Worm (Caenorhabditis elegans) whole organism, L3 larva: ENCODE data around the gene Y43C5A.2.

Experiments used
- R02D3.7 ChIP-seq: fragments of 150-350 bp; optimal IDR thresholded peaks from 2 replicates; lab custom pipeline; 2014; ENCODE audit warnings: missing biosample characterization, missing genetic modification characterization
- ZK546.5 ChIP-seq: sonication (generic microtip); optimal IDR thresholded peaks from 2 replicates; lab custom pipeline; 2017; ENCODE audit warnings: missing biosample characterization, missing genetic modification characterization
- ama-1 ChIP-seq: fragments of 150-350 bp; optimal IDR thresholded peaks from 2 replicates; lab custom pipeline; 2018
- ceh-82 ChIP-seq: fragments of 150-350 bp; optimal IDR thresholded peaks from 2 replicates; lab custom pipeline; 2014; ENCODE audit warnings: missing biosample characterization, missing genetic modification characterization
- egl-5 ChIP-seq: fragments of 150-350 bp; optimal IDR thresholded peaks from 2 replicates; lab custom pipeline; 2017; ENCODE audit warnings: missing biosample characterization, missing genetic modification reagents, missing genetic modification characterization, inconsistent platforms
- elt-1 ChIP-seq: fragments of 150-350 bp; optimal IDR thresholded peaks from 2 replicates; lab custom pipeline; 2014; ENCODE audit warnings: missing biosample characterization, missing genetic modification characterization
- elt-2 ChIP-seq: sonication (generic microtip); optimal IDR thresholded peaks from 2 replicates; lab custom pipeline; 2016; ENCODE audit warnings: missing genetic modification reagents, mild to moderate bottlenecking, missing genetic modification characterization, missing compliant biosample characterization
- elt-3 ChIP-seq, 3 experiments: fragments of 150-350 bp in 1 of 3; sonication (generic microtip) in 2 of 3; optimal IDR thresholded peaks; 2 replicates in 2 of 3; 4 replicates in 1 of 3; lab custom pipeline; 2014 to 2017; ENCODE audit warnings: missing biosample characterization in 3 of 3, missing genetic modification characterization in 3 of 3
- eor-1 ChIP-seq, 2 experiments: fragments of 150-350 bp; optimal IDR thresholded peaks; 2 replicates each; lab custom pipeline; 2014 to 2018; ENCODE audit warnings: missing biosample characterization in 2 of 2, missing genetic modification characterization in 2 of 2
- fkh-10 ChIP-seq: sonication (generic microtip); optimal IDR thresholded peaks from 2 replicates; lab custom pipeline; 2017; ENCODE audit warnings: missing biosample characterization, missing genetic modification reagents, missing genetic modification characterization
- fos-1 ChIP-seq: fragments of 150-350 bp; optimal IDR thresholded peaks from 2 replicates; lab custom pipeline; 2014; ENCODE audit warnings: missing biosample characterization, missing genetic modification characterization
- hmg-11 ChIP-seq: sonication (generic microtip); optimal IDR thresholded peaks from 2 replicates; lab custom pipeline; 2016; ENCODE audit warnings: missing genetic modification characterization, missing compliant biosample characterization
- jun-1 ChIP-seq: fragments of 150-350 bp; optimal IDR thresholded peaks from 2 replicates; lab custom pipeline; 2014; ENCODE audit warnings: missing biosample characterization, missing genetic modification reagents, missing genetic modification characterization
- lin-39 ChIP-seq: fragments of 150-350 bp; optimal IDR thresholded peaks from 2 replicates; lab custom pipeline; 2018; ENCODE audit warnings: missing biosample characterization, missing genetic modification reagents, missing genetic modification characterization
- lsy-12 ChIP-seq: sonication (generic microtip); optimal IDR thresholded peaks from 2 replicates; lab custom pipeline; 2016; ENCODE audit warnings: mild to moderate bottlenecking, missing genetic modification characterization, missing compliant biosample characterization
- mdl-1 ChIP-seq: fragments of 150-350 bp; optimal IDR thresholded peaks from 2 replicates; lab custom pipeline; 2014; ENCODE audit warnings: missing biosample characterization, missing genetic modification characterization
- nhr-11 ChIP-seq: fragments of 150-350 bp; optimal IDR thresholded peaks from 2 replicates; lab custom pipeline; 2014; ENCODE audit warnings: missing biosample characterization, missing genetic modification characterization
- nhr-12 ChIP-seq: fragments of 150-350 bp; optimal IDR thresholded peaks from 2 replicates; lab custom pipeline; 2014; ENCODE audit warnings: missing biosample characterization, missing genetic modification characterization
- nhr-23 ChIP-seq: fragments of 150-350 bp; optimal IDR thresholded peaks from 2 replicates; lab custom pipeline; 2014; ENCODE audit warnings: missing biosample characterization, missing genetic modification reagents, missing genetic modification characterization
- nhr-237 ChIP-seq: fragments of 150-350 bp; optimal IDR thresholded peaks from 2 replicates; lab custom pipeline; 2014; ENCODE audit warnings: missing biosample characterization, missing genetic modification characterization
- nhr-25 ChIP-seq: sonication (generic microtip); optimal IDR thresholded peaks from 2 replicates; lab custom pipeline; 2017; ENCODE audit warnings: missing biosample characterization, missing genetic modification characterization
- nhr-43 ChIP-seq: sonication (generic microtip); optimal IDR thresholded peaks from 2 replicates; lab custom pipeline; 2016; ENCODE audit warnings: mild to moderate bottlenecking, missing genetic modification characterization, missing compliant biosample characterization; ENCODE audit not compliant: poor library complexity, severe bottlenecking
- nhr-67 ChIP-seq: fragments of 150-350 bp; optimal IDR thresholded peaks from 2 replicates; lab custom pipeline; 2014; ENCODE audit warnings: missing biosample characterization, missing genetic modification characterization
- pha-4 ChIP-seq: fragments of 150-350 bp; optimal IDR thresholded peaks from 2 replicates; lab custom pipeline; 2014; ENCODE audit warnings: missing biosample characterization, missing genetic modification reagents, missing genetic modification characterization
- pqm-1 ChIP-seq: fragments of 150-350 bp; optimal IDR thresholded peaks from 2 replicates; lab custom pipeline; 2017; ENCODE audit warnings: missing biosample characterization, missing genetic modification characterization, inconsistent platforms
- sea-2 ChIP-seq: fragments of 150-350 bp; sonication (generic microtip); optimal IDR thresholded peaks from 4 replicates; lab custom pipeline; 2014; ENCODE audit warnings: missing biosample characterization, missing genetic modification reagents, missing genetic modification characterization
- tbx-2 ChIP-seq: sonication (generic microtip); optimal IDR thresholded peaks from 2 replicates; lab custom pipeline; 2016; ENCODE audit warnings: mild to moderate bottlenecking, missing genetic modification characterization, missing compliant biosample characterization
- ztf-11 ChIP-seq: fragments of 150-350 bp; optimal IDR thresholded peaks from 2 replicates; lab custom pipeline; 2014; ENCODE audit warnings: missing biosample characterization, missing genetic modification characterization
- ztf-4 ChIP-seq: fragments of 150-350 bp; optimal IDR thresholded peaks from 2 replicates; lab custom pipeline; 2014; ENCODE audit warnings: missing biosample characterization, missing genetic modification characterization

Y43C5A.2 gene

DNA sequence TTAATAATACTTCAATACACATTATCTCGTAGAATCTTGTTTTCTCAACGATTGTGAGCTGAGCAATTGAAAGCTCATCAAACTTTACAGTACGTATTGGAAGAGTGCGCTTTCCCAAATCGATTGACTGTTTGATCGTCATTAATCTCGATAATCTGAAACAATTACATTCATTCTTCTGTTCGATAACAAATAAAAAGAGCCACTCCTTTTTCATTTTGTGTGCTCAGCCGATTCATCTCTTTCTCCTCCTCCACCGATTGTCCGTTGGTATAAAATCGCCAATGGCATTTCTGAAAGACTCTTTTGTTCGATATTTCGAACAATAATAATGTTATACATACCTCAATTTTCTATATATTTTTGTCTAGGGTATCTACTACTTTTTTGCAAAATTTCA lies 46.0 kb upstream of the Y43C5A.2 start, which contains the start of gene nas-12:
TSS of gene nas-12 (plus strand) at position 301 of the 400 bp plus-strand sequence.
- TF ChIP-seq elt-3 (tag; optimal IDR thresholded peaks at IDR 0.05; lab: Kevin White, UChicago) (no peak), nhr-23 (tag; lab: Kevin White, UChicago) (no peak)

DNA sequence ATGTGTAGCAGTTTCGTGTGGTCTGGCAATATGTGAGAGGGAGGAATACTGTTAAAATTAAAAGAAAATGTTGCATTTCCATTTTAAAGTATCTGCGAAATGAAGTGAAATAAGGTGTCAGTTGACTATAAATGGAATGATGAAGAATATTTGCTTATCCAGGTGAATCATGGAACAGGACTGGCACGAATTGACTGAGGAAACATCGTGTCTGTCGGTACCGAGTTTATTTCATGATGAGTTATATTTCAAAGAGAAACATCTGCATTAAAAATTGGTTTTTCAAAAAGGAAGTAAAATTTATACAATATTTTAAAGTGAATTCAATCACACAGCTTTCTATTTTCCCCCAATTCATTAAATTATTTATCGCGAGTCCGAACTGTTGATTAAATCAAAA lies 42.1 kb upstream of the Y43C5A.2 start, which contains the start of gene F01G10.6:
TSS of gene F01G10.6 (minus strand) at position 101 of the 400 bp plus-strand sequence.
- no peak for TF ChIP-seq fkh-10 (GFP tag; lab: Kevin White, UChicago)
- no peak for TF ChIP-seq nhr-12 (tag; lab: Kevin White, UChicago)

DNA sequence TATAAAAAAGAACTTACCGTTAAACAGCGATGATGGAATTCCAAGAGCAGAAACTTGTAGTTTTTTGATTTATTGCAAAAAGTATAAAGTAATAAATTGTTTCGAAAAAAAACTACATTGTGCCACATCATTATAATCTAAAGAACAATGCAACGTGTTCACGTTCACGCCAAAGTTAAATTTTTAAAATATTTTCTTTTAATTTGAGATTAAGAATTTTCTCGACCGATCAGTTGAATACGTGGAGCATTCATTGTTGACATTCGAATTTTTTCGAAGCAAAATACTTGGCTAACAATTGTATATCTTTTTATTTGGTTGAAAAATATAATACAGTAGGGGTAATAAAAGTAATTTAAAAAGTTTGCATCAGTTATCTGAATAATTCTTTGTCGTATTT lies 38.7 kb upstream of the Y43C5A.2 start, which contains the start of gene F01G10.5:
TSS of gene F01G10.5 (minus strand) at position 101 of the 400 bp plus-strand sequence.
- TF ChIP-seq egl-5 (tag; lab: Kevin White, UChicago) (no peak), nhr-237 (tag; lab: Kevin White, UChicago) (no peak), pha-4 (tag; lab: Kevin White, UChicago) (no peak), fos-1 (tag; lab: Kevin White, UChicago) (no peak), hmg-11 (no peak), tbx-2 (tag; lab: Kevin White, UChicago) (no peak), lin-39 (tag; lab: Kevin White, UChicago) (no peak)

DNA sequence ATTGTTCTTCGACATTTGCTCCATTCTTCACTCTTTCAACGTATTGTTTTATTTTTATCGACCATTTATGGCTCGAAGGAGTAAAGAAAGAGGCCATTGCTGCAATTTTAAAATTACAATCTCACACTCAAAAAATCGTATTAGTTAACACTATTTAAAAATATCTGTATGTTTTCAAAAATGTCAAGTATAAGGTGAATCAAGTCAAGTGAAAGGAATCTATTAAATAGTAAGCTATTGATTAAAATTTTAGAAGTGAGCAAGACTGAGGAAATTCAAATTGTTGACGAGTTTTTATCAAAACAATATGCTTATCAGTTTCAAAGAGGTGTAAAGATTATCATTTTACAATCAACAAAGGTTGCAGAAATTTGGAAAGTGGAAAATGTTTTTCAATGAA lies 37.2 kb upstream of the Y43C5A.2 start, which contains the start of gene F01G10.4:
TSS of gene F01G10.4 (minus strand) at position 101 of the 400 bp plus-strand sequence.
- TF ChIP-seq nhr-12 (tag; lab: Kevin White, UChicago) (no peak), nhr-25 (no peak), elt-3 (tag; optimal IDR thresholded peaks at IDR 0.05; lab: Kevin White, UChicago) (no peak), pha-4 (tag; lab: Kevin White, UChicago) (no peak), ztf-11 (no peak), sea-2 (GFP tag; lab: Kevin White, UChicago) (no peak), nhr-11 (tag; lab: Kevin White, UChicago) (no peak), pqm-1 (tag; lab: Kevin White, UChicago) (no peak), ama-1 (lab: Kevin White, UChicago) (no peak), elt-1 (tag; lab: Kevin White, UChicago) (no peak), mdl-1 (no peak), ztf-4 (tag; lab: Kevin White, UChicago) (no peak), nhr-43 (no peak), R02D3.7 (no peak), ZK546.5 (tag; lab: Kevin White, UChicago) (no peak), tbx-2 (tag; lab: Kevin White, UChicago) (no peak)
- TF ChIP-seq, all 47 proteins: peak for 0

DNA sequence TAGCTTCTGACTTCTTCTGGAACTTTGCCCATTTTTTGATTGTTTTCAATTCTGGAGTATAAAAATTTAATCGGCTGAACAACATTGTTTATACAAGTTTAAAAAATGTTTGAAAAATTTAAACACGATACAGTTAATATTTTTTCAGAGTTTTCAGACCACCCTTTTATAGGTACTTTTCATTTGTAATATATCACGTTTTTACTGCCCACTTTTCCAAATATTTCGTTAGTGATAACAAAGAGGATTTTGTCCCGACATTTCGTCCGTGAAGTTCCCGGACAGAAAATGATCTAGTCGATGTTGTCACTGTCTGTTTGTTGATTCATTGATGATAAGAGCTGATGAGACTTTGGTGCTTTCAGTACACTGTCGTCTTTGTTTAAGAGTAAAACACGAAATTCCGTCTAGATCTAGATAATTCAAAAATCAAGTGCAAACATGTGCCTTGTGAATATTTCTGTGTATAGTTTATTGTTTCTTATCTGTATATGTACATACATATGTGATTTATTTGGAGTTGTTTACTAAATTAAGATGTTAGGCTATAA lies 34.3 kb upstream of the Y43C5A.2 start, which contains the start of gene ech-9:
TSS of gene ech-9 (minus strand) at position 51 of the 551 bp plus-strand sequence.
- TF ChIP-seq ceh-82 (tag; lab: Kevin White, UChicago) = no peak
- TF ChIP-seq pqm-1 (tag; lab: Kevin White, UChicago) = peak; percentile 84
- peak; percentile 58 for TF ChIP-seq elt-2 (tag; lab: Kevin White, UChicago)

DNA sequence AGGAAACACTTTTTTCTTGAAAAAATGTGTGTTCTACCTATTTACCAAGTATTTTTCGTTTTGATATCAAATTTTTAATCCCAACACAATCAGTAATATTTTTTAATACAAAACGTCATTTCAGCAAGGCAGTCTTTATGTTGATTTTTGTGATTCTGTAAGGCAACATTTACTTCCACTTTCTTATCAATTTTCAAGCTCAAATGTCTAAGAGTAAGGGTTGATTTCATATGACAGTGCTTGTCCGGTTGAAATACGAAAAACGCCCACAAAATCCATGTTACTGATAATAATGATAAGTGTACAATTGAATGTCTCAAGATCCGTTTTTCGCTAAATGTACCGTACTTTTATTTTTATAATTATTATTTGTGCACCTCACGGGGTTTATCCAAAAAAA lies 33.6 kb upstream of the Y43C5A.2 start:
- TF ChIP-seq nhr-11 (tag; lab: Kevin White, UChicago) = no peak
- peak; percentile 83 for TF ChIP-seq pqm-1 (tag; lab: Kevin White, UChicago)
- TF ChIP-seq jun-1 = peak; percentile 56
- TF ChIP-seq elt-2 (tag; lab: Kevin White, UChicago) = peak; percentile 71
- TF ChIP-seq elt-1 (tag; lab: Kevin White, UChicago) = no peak

DNA sequence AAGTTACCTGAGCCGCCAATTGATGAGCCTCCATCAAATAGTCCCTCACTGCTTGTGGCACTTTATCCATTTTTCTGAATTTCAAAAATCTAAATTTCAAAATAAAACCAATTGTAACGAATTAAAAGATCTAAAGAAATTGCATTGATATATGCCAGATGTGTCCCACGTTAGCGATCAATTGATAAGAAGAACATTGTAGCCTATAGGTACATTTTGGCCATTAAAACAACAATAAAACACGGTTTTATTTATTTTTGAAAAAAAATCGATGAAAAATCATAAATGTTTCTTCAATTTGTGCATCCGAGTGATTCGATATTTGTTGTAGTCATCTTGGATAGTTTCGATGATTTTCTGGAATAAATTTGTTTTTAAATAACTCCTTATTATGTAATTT lies 30.6 kb upstream of the Y43C5A.2 start, which contains the start of gene ech-8:
TSS of gene ech-8 (minus strand) at position 132 of the 400 bp plus-strand sequence.
- TF ChIP-seq pqm-1 (tag; lab: Kevin White, UChicago) = peak; percentile 56
- no peak for TF ChIP-seq elt-1 (tag; lab: Kevin White, UChicago)
- no peak for TF ChIP-seq fkh-10 (GFP tag; lab: Kevin White, UChicago)
- TF ChIP-seq elt-2 (tag; lab: Kevin White, UChicago) = peak; percentile 54
- no peak for TF ChIP-seq nhr-237 (tag; lab: Kevin White, UChicago)
- no peak for TF ChIP-seq lsy-12 (tag; lab: Kevin White, UChicago)
- TF ChIP-seq eor-1 (tag; optimal IDR thresholded peaks at IDR 0.05; lab: Kevin White, UChicago) = no peak
- TF ChIP-seq nhr-67 (tag; lab: Kevin White, UChicago) = no peak
